Fruit fly (Drosophila melanogaster) S2 (cell line): ENCODE measurements around the gene CG7322.

Source experiments
- CG8478 ChIP-seq: fragments of >200 bp; optimal IDR thresholded peaks from 2 replicates; lab custom pipeline; 2018
- CTCF ChIP-seq, 2 experiments: fragments of >200 bp; optimal IDR thresholded peaks; 2 replicates each; lab custom pipeline; 2018

DNA sequence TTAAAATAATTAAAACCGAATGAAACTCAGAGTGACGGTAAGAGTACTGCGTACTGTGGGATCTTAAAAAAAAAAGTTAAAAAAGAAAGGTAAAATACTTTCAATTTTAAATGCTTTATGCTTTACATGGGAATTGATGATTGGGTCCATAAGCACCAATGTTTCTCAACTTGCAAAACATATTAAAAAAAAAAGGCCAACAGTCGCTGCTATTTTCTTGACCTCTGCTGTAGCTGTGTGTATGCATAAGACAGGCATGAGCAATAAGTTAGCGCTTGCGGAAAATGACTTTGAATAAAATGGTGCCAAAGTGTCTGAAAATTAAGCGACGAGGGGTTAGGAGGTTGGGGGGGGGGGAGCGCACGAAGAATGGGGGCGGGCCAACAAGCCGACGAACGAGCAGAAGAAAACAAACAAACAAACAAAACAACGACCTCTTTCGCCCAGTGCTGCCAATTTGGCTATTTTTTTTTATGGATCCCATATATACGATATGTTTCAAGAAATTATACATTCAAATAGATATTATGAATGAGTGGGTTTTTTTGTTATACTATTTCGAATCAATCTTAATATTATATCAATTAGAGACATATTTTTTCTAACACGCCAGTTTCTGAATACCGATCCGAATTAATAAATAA, 12.1 kb upstream of the CG7322 start:
- TF ChIP-seq CTCF (optimal IDR thresholded peaks at IDR 0.05; lab: Kevin White, UChicago) (no peak), CG8478 (lab: Kevin White, UChicago) (no peak)
